Fruit fly (Drosophila melanogaster): ENCODE measurements around the gene CG5013.

Gene CG5013

DNA sequence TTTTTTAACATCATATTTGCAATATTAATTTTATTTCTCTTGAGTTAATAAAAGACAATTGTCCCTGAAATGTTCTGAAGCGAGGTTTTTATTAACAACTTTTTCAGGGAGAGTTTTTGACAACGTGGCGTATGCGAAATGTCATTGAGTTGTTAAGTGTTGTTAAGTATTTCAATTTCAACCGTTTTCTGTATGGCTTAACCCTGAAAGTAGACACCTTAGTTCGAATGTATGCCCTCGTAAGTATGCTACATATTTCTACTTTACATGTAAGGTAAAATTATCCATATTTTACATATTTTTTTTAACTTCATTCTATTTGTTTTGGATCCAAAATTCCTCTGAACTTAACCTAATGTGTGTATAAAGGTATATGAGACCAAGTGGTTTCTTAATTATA is 45.5 kb upstream of the CG5013 start (continued):
- no peak for TF ChIP-seq ss (GFP tag; optimal IDR thresholded peaks at IDR 0.05)
- TF ChIP-seq CG32006 (GFP tag; optimal IDR thresholded peaks at IDR 0.05): no peak
- TF ChIP-seq Ets21C (GFP tag; optimal IDR thresholded peaks at IDR 0.05): no peak
- TF ChIP-seq Sox15 (GFP tag; optimal IDR thresholded peaks at IDR 0.05): no peak
- no peak for TF ChIP-seq lz (GFP tag; optimal IDR thresholded peaks at IDR 0.05)
- TF ChIP-seq CG9139 (GFP tag; optimal IDR thresholded peaks at IDR 0.05): no peak
- no peak for TF ChIP-seq Hr4 (GFP tag; optimal IDR thresholded peaks at IDR 0.05)
- no peak for TF ChIP-seq CG16779 (tag; optimal IDR thresholded peaks at IDR 0.05)
- TF ChIP-seq achi (GFP tag; optimal IDR thresholded peaks at IDR 0.05): peak; percentile 63

DNA sequence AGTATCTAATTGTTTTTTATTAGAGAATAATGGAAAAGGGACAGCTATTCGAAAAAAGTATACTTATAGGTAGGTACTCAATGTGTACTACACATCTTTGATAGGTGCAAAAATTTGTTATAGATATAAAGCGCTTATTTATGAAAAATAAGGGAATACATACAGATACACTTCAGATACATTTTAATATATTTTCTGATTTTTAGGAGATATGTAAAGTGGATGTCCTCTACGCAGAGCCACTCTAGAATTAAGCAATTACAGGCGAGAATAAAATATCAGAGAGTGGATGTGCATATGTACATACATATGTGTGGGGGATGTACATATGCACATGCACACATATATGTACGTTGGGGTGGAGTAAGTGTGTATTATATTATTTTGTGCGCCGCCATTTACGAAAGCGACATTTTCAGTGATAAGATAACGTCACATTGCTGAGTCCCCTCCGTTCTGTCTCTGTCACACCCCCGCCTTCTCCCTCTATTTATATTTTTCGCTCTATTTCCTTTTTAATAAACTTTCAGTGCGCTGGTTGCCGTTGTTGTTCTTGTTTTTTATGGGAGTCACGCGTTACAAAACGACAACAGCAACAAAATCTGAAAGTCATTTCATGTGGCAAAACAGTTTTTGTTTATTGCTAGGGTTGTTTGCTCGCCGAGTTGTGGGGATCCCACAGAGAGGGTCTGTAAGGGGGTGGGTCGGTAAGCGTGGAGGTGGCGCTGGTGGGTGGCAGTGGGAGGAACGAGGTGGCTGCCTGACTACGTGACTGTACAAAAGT is 44.6 kb upstream of the CG5013 start:
- TF ChIP-seq eg (GFP tag; IDR thresholded peaks at IDR 0.05) (0 out of 3 replicates have a peak, but pooled peaks have one; percentile 6), cyc (GFP tag; optimal IDR thresholded peaks at IDR 0.05) (no peak), CG3032 (tag; optimal IDR thresholded peaks at IDR 0.05) (no peak), CG11294 (GFP tag; IDR thresholded peaks at IDR 0.05) (no peak), dsx (GFP tag; optimal IDR thresholded peaks at IDR 0.05; ENCODE audit: poor library complexity, severe bottlenecking) (no peak), net (GFP tag; optimal IDR thresholded peaks at IDR 0.05) (no peak), CG8319 (GFP tag; optimal IDR thresholded peaks at IDR 0.05) (no peak), Met (GFP tag; optimal IDR thresholded peaks at IDR 0.05) (peak; percentile 9), vri (GFP tag; optimal IDR thresholded peaks at IDR 0.05) (peak; percentile 61), Ets96B (tag; optimal IDR thresholded peaks at IDR 0.05) (no peak), CG11762 (GFP tag; optimal IDR thresholded peaks at IDR 0.05; ENCODE audit: insufficient read depth) (no peak), CG8632 (GFP tag; optimal IDR thresholded peaks at IDR 0.05) (no peak), Eip75B (GFP tag; optimal IDR thresholded peaks at IDR 0.05) (no peak), CG1621 (tag; optimal IDR thresholded peaks at IDR 0.05) (no peak), CG8119 (GFP tag; IDR thresholded peaks at IDR 0.05) (0 out of 3 replicates have a peak, but pooled peaks have one; percentile 34), CG10669 (GFP tag; optimal IDR thresholded peaks at IDR 0.05) (no peak), Gug (GFP tag; IDR thresholded peaks at IDR 0.05) (no peak), CG32006 (GFP tag; optimal IDR thresholded peaks at IDR 0.05) (no peak), CG6276 (GFP tag; optimal IDR thresholded peaks at IDR 0.05) (no peak), CG15336 (GFP tag; IDR thresholded peaks at IDR 0.05) (0 out of 2 replicates have a peak, but pooled peaks have one; percentile 14), Hr4 (GFP tag; optimal IDR thresholded peaks at IDR 0.05) (no peak), Hr39 (GFP tag; optimal IDR thresholded peaks at IDR 0.05) (no peak), esn (GFP tag; optimal IDR thresholded peaks at IDR 0.05) (no peak), fkh (GFP tag; optimal IDR thresholded peaks at IDR 0.05) (peak; percentile 90), CG3919 (GFP tag; optimal IDR thresholded peaks at IDR 0.05) (no peak), Eip93F (GFP tag; optimal IDR thresholded peaks at IDR 0.05) (peak; percentile 61), svp (GFP tag) (peak; percentile 62), CG16779 (tag; optimal IDR thresholded peaks at IDR 0.05) (peak; percentile 23), CG6808 (GFP tag; optimal IDR thresholded peaks at IDR 0.05) (no peak), Eip78C (GFP tag) (peak; percentile 58), fd85E (GFP tag; optimal IDR thresholded peaks at IDR 0.05) (no peak), ss (GFP tag; optimal IDR thresholded peaks at IDR 0.05) (peak in 1 of 2 experiments; percentile 6), Hr38 (GFP tag; optimal IDR thresholded peaks at IDR 0.05) (no peak), topi (GFP tag; optimal IDR thresholded peaks at IDR 0.05) (no peak), CG7368 (GFP tag; optimal IDR thresholded peaks at IDR 0.05) (no peak), Lpt (GFP tag; optimal IDR thresholded peaks at IDR 0.05) (no peak), pdm3 (GFP tag; optimal IDR thresholded peaks at IDR 0.05) (no peak), lz (GFP tag; optimal IDR thresholded peaks at IDR 0.05) (no peak), CG9139 (GFP tag; optimal IDR thresholded peaks at IDR 0.05) (no peak), CG6163 (GFP tag; IDR thresholded peaks at IDR 0.05) (peak; percentile 22; the same call in 1 of the 3 replicates)
